Fruit fly (Drosophila melanogaster) whole organism, embryonic: Measurements from ENCODE around the gene Pa1.

Experiments
- C15 ChIP-seq: fragments of 200-800 bp; sonication (Bioruptor generic); IDR thresholded peaks from 3 replicates; pipeline ENCODE4 v1.3.6; 2022; ENCODE audit warnings: missing biosample characterization, missing genetic modification characterization
- CG11695 ChIP-seq: fragments of 200-800 bp; sonication (Bioruptor generic); IDR thresholded peaks from 3 replicates; pipeline ENCODE4 v1.3.6; 2022; ENCODE audit warnings: missing biosample characterization, missing genetic modification characterization
- CG12104 ChIP-seq: fragments of 200-800 bp; sonication (Bioruptor generic); optimal IDR thresholded peaks from 3 replicates; lab custom pipeline; 2016; ENCODE audit warnings: missing biosample characterization, missing genetic modification characterization
- CG1233 ChIP-seq: fragments of 200-800 bp; sonication (Bioruptor generic); optimal IDR thresholded peaks from 4 replicates; lab custom pipeline; 2018; ENCODE audit warnings: missing biosample characterization, mild to moderate bottlenecking, missing genetic modification characterization
- CG12744 ChIP-seq: fragments of 200-800 bp; sonication (Bioruptor generic); optimal IDR thresholded peaks from 2 replicates; lab custom pipeline; 2016; ENCODE audit warnings: missing biosample characterization, missing genetic modification characterization
- CG14014 ChIP-seq: fragments of 200-800 bp; sonication (Bioruptor generic); IDR thresholded peaks from 2 replicates; pipeline ENCODE4 v1.3.6; 2022; ENCODE audit warnings: missing biosample characterization, missing genetic modification characterization
- CG15073 ChIP-seq: fragments of 200-800 bp; sonication (Bioruptor generic); optimal IDR thresholded peaks from 2 replicates; lab custom pipeline; 2016; ENCODE audit warnings: missing biosample characterization, missing genetic modification characterization
- CG16863 ChIP-seq: fragments of 200-800 bp; sonication (Bioruptor generic); optimal IDR thresholded peaks from 3 replicates; lab custom pipeline; 2016; ENCODE audit warnings: missing biosample characterization, missing genetic modification characterization
- CG18476 ChIP-seq: fragments of 200-800 bp; sonication (Bioruptor generic); optimal IDR thresholded peaks from 2 replicates; lab custom pipeline; 2016; ENCODE audit warnings: missing biosample characterization, mild to moderate bottlenecking, missing genetic modification characterization
- CG2120 ChIP-seq: fragments of 200-800 bp; sonication (Bioruptor generic); optimal IDR thresholded peaks from 3 replicates; lab custom pipeline; 2016; ENCODE audit warnings: missing biosample characterization, missing genetic modification characterization
- CG30020 ChIP-seq: fragments of 200-800 bp; optimal IDR thresholded peaks from 2 replicates; lab custom pipeline; 2019; ENCODE audit warnings: missing biosample characterization, mild to moderate bottlenecking, missing genetic modification characterization, moderate library complexity
- CG3995 ChIP-seq: fragments of 200-800 bp; sonication (Bioruptor generic); optimal IDR thresholded peaks from 3 replicates; lab custom pipeline; 2016; ENCODE audit warnings: missing biosample characterization, missing genetic modification characterization
- CG8359 ChIP-seq: fragments of 200-800 bp; sonication (Bioruptor generic); optimal IDR thresholded peaks from 2 replicates; lab custom pipeline; 2017; ENCODE audit warnings: missing biosample characterization, mild to moderate bottlenecking, missing genetic modification characterization, borderline replicate concordance
- CG8478 ChIP-seq: fragments of >200 bp; optimal IDR thresholded peaks from 2 replicates; lab custom pipeline; 2018
- CG9797 ChIP-seq: fragments of 200-800 bp; sonication (Bioruptor generic); optimal IDR thresholded peaks from 3 replicates; lab custom pipeline; 2018; ENCODE audit warnings: missing biosample characterization, mild to moderate bottlenecking, missing genetic modification characterization
- CG9817 ChIP-seq: fragments of 200-800 bp; sonication (Bioruptor generic); optimal IDR thresholded peaks from 2 replicates; lab custom pipeline; 2018; ENCODE audit warnings: missing biosample characterization, mild to moderate bottlenecking, missing genetic modification characterization, moderate library complexity
- Doc3 ChIP-seq: fragments of 200-800 bp; sonication (Bioruptor generic); IDR thresholded peaks from 3 replicates; pipeline ENCODE4 v1.3.6; 2022; ENCODE audit warnings: missing biosample characterization, missing genetic modification characterization; ENCODE audit not compliant: partially characterized antibody
- Elba2 ChIP-seq: fragments of 200-800 bp; sonication (Bioruptor generic); optimal IDR thresholded peaks from 3 replicates; lab custom pipeline; 2016; ENCODE audit warnings: missing biosample characterization, missing genetic modification characterization
- Ets65A ChIP-seq: fragments of 200-800 bp; sonication (Bioruptor generic); peaks from one replicate; lab custom pipeline; 2016; ENCODE audit warnings: missing biosample characterization, missing genetic modification characterization
- HLH54F ChIP-seq: fragments of 200-800 bp; sonication (Bioruptor generic); optimal IDR thresholded peaks from 3 replicates; lab custom pipeline; 2016; ENCODE audit warnings: missing biosample characterization, missing genetic modification characterization
- Hr78 ChIP-seq, 2 experiments: fragments of 200-800 bp in 1 of 2; fragments of >200 bp in 1 of 2; sonication (Bioruptor generic) in 1 of 2; optimal IDR thresholded peaks; 2 replicates each; lab custom pipeline; 2017 to 2019; ENCODE audit warnings: missing biosample characterization in 2 of 2, missing genetic modification characterization in 2 of 2, mild to moderate bottlenecking in 1 of 2, moderate library complexity in 1 of 2
- NC2α ChIP-seq: fragments of 200-800 bp; sonication (Bioruptor generic); optimal IDR thresholded peaks from 2 replicates; lab custom pipeline; 2016; ENCODE audit warnings: missing biosample characterization, missing genetic modification characterization
- Nf-YB ChIP-seq: fragments of 200-800 bp; sonication (Bioruptor generic); optimal IDR thresholded peaks from 3 replicates; lab custom pipeline; 2019; ENCODE audit warnings: missing biosample characterization, mild to moderate bottlenecking, missing genetic modification characterization, moderate library complexity
- Optix ChIP-seq: fragments of 200-800 bp; sonication (Bioruptor generic); IDR thresholded peaks from 3 replicates; pipeline ENCODE4 v1.3.6; 2022; ENCODE audit warnings: missing biosample characterization, missing genetic modification characterization
- Six4 ChIP-seq: fragments of 200-800 bp; sonication (Bioruptor generic); optimal IDR thresholded peaks from 2 replicates; lab custom pipeline; 2016; ENCODE audit warnings: missing biosample characterization, missing genetic modification characterization
- ara ChIP-seq: fragments of 200-800 bp; sonication (Bioruptor generic); IDR thresholded peaks from 2 replicates; pipeline ENCODE4 v1.3.6; 2022; ENCODE audit warnings: missing biosample characterization, missing genetic modification characterization
- az2 ChIP-seq: fragments of 200-800 bp; sonication (Bioruptor generic); optimal IDR thresholded peaks from 3 replicates; lab custom pipeline; 2016; ENCODE audit warnings: missing biosample characterization, missing genetic modification characterization
- cad ChIP-seq: fragments of >200 bp; optimal IDR thresholded peaks from 2 replicates; lab custom pipeline; 2017; ENCODE audit warnings: missing biosample characterization, missing genetic modification characterization
- cas ChIP-seq: fragments of 200-800 bp; sonication (Bioruptor generic); IDR thresholded peaks from 2 replicates; pipeline ENCODE4 v1.3.6; 2022; ENCODE audit warnings: missing biosample characterization, missing genetic modification characterization
- caup ChIP-seq: fragments of 200-800 bp; sonication (Bioruptor generic); optimal IDR thresholded peaks from 3 replicates; lab custom pipeline; 2017; ENCODE audit warnings: missing biosample characterization, mild to moderate bottlenecking, missing genetic modification characterization, moderate library complexity; ENCODE audit not compliant: severe bottlenecking
- chinmo ChIP-seq: fragments of 200-800 bp; sonication (Bioruptor generic); IDR thresholded peaks from 4 replicates; pipeline ENCODE4 v1.3.6; 2022; ENCODE audit warnings: missing biosample characterization, missing genetic modification characterization; ENCODE audit not compliant: partially characterized antibody
- crol ChIP-seq: fragments of 200-800 bp; sonication (Bioruptor generic); IDR thresholded peaks from 2 replicates; pipeline ENCODE4 v1.3.6; 2022; ENCODE audit warnings: missing biosample characterization, missing genetic modification characterization
- emc ChIP-seq: fragments of 200-800 bp; sonication (Bioruptor generic); optimal IDR thresholded peaks from 2 replicates; lab custom pipeline; 2016; ENCODE audit warnings: missing biosample characterization, missing genetic modification characterization
- fd96Cb ChIP-seq: fragments of 200-800 bp; sonication (Bioruptor generic); optimal IDR thresholded peaks from 2 replicates; lab custom pipeline; 2018; ENCODE audit warnings: missing biosample characterization, mild to moderate bottlenecking, missing genetic modification characterization, moderate library complexity
- fu2 ChIP-seq: fragments of 200-800 bp; sonication (Bioruptor generic); optimal IDR thresholded peaks from 2 replicates; lab custom pipeline; 2016; ENCODE audit warnings: missing biosample characterization, missing genetic modification characterization
- grau ChIP-seq: fragments of 200-800 bp; optimal IDR thresholded peaks from 3 replicates; lab custom pipeline; 2019; ENCODE audit warnings: missing biosample characterization, mild to moderate bottlenecking, missing genetic modification characterization, moderate library complexity
- insv ChIP-seq, 2 experiments: fragments of 200-800 bp; sonication (Bioruptor generic); optimal IDR thresholded peaks; 3 replicates each; lab custom pipeline; 2016 to 2018; ENCODE audit warnings: missing biosample characterization in 2 of 2, missing genetic modification characterization in 2 of 2
- lilli ChIP-seq: fragments of 200-800 bp; sonication (Bioruptor generic); optimal IDR thresholded peaks from 3 replicates; lab custom pipeline; 2016; ENCODE audit warnings: missing biosample characterization, missing genetic modification characterization
- nerfin-1 ChIP-seq: fragments of 200-800 bp; sonication (Bioruptor generic); optimal IDR thresholded peaks from 3 replicates; lab custom pipeline; 2019; ENCODE audit warnings: missing biosample characterization, mild to moderate bottlenecking, missing genetic modification characterization, moderate library complexity
- pb ChIP-seq: fragments of 200-800 bp; sonication (Bioruptor generic); optimal IDR thresholded peaks from 3 replicates; lab custom pipeline; 2016; ENCODE audit warnings: missing biosample characterization, missing genetic modification characterization
- pfk ChIP-seq: fragments of 200-800 bp; sonication (Bioruptor generic); optimal IDR thresholded peaks from 2 replicates; lab custom pipeline; 2018; ENCODE audit warnings: missing biosample characterization, mild to moderate bottlenecking, missing genetic modification characterization, moderate library complexity
- pho ChIP-seq: fragments of 200-800 bp; sonication (Bioruptor generic); optimal IDR thresholded peaks from 2 replicates; lab custom pipeline; 2016; ENCODE audit warnings: missing biosample characterization, missing genetic modification characterization
- pita ChIP-seq: fragments of 200-800 bp; sonication (Bioruptor generic); optimal IDR thresholded peaks from 2 replicates; lab custom pipeline; 2017; ENCODE audit warnings: missing biosample characterization, mild to moderate bottlenecking, missing genetic modification characterization
- scrt ChIP-seq: fragments of 200-800 bp; sonication (Bioruptor generic); optimal IDR thresholded peaks from 2 replicates; lab custom pipeline; 2018; ENCODE audit warnings: missing biosample characterization, mild to moderate bottlenecking, missing genetic modification characterization, moderate library complexity
- seq ChIP-seq: fragments of 200-800 bp; sonication (Bioruptor generic); IDR thresholded peaks from 2 replicates; pipeline ENCODE4 v1.3.6; 2022; ENCODE audit warnings: missing biosample characterization, missing genetic modification characterization
- sima ChIP-seq: fragments of 200-800 bp; sonication (Bioruptor generic); optimal IDR thresholded peaks from 2 replicates; lab custom pipeline; 2016; ENCODE audit warnings: missing biosample characterization, missing genetic modification characterization
- slp2 ChIP-seq: fragments of 200-800 bp; sonication (Bioruptor generic); optimal IDR thresholded peaks from 2 replicates; lab custom pipeline; 2016; ENCODE audit warnings: missing biosample characterization, missing genetic modification characterization
- so ChIP-seq: fragments of 200-800 bp; sonication (Bioruptor generic); IDR thresholded peaks from 3 replicates; pipeline ENCODE4 v1.3.6; 2022; ENCODE audit warnings: missing biosample characterization, missing genetic modification characterization
- sr ChIP-seq: fragments of 200-800 bp; sonication (Bioruptor generic); IDR thresholded peaks from 3 replicates; pipeline ENCODE4 v1.3.6; 2022; ENCODE audit warnings: missing biosample characterization, missing genetic modification characterization
- stc ChIP-seq: fragments of 200-800 bp; sonication (Bioruptor generic); IDR thresholded peaks from 2 replicates; pipeline ENCODE4 v1.3.6; 2022; ENCODE audit warnings: missing biosample characterization, missing genetic modification characterization
- wdn ChIP-seq: fragments of 200-800 bp; sonication (Bioruptor generic); IDR thresholded peaks from 2 replicates; pipeline ENCODE4 v1.3.6; 2022; ENCODE audit warnings: missing biosample characterization, missing genetic modification characterization
- yki ChIP-seq: fragments of >200 bp; optimal IDR thresholded peaks from 3 replicates; lab custom pipeline; 2018

The Pa1 gene

DNA sequence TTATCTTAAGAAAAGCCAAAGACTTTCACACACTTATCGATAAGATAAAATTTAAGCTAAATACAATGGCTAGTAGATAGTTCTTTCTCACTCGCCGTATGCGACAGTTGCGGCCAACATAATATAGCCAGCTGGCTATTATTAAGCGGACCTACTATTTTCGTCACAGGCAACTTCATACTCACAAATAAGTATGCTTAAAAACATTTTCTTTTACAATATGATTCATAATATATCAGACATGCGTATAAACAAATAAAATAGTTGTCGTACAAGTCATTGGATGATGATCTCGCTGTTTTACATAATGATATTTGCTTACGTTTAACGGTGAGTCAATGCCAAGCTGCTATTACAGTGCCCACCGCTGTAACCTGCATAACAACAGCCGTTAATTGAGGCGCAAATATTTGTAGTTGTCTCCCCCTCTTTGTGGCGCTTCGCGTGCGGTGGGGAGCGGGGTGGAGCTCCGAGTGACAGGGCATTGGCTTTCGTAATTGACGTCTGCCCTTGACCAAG is 32.8 kb upstream of the Pa1 start (continued):
- no peak for TF ChIP-seq CG9797
- TF ChIP-seq CG16863 = peak; percentile 54
- no peak for TF ChIP-seq sr
- TF ChIP-seq fu2 (GFP tag; lab: Kevin White, UChicago) = peak; percentile 5
- TF ChIP-seq Ets65A = peak; percentile 87
- TF ChIP-seq pita = no peak
- TF ChIP-seq cad (GFP tag; lab: Kevin White, UChicago) = no peak
- TF ChIP-seq NC2α (GFP tag; lab: Kevin White, UChicago) = peak; percentile 30
- peak; percentile 55 for TF ChIP-seq CG12104 (GFP tag; lab: Kevin White, UChicago)
- TF ChIP-seq Nf-YB = peak; percentile 7
- peak; percentile 15 for TF ChIP-seq slp2 (GFP tag; lab: Kevin White, UChicago)
- peak; percentile 54 for TF ChIP-seq az2 (GFP tag; lab: Kevin White, UChicago)
- TF ChIP-seq CG3995 = no peak
- no peak for TF ChIP-seq pfk
- TF ChIP-seq CG11695 (GFP tag; lab: Robert Waterston, UW) = peak; percentile 82
- TF ChIP-seq Optix (GFP tag; lab: Robert Waterston, UW) = 0 out of 3 replicates have a peak, but pooled peaks have one; percentile 7
- TF ChIP-seq seq (GFP tag; lab: Robert Waterston, UW) = peak; percentile 59; the same call in 1 of the 2 replicates
- TF ChIP-seq CG9817 (tag; lab: Kevin White, UChicago) = peak; percentile 69
- peak in 1 of 2 experiments; percentile 12 for TF ChIP-seq insv (GFP tag; optimal IDR thresholded peaks at IDR 0.05; lab: Kevin White, UChicago)
- peak; percentile 67 for TF ChIP-seq stc (GFP tag; lab: Robert Waterston, UW)
- TF ChIP-seq CG12744 (GFP tag; lab: Kevin White, UChicago) = peak; percentile 30
- TF ChIP-seq pb (GFP tag; lab: Kevin White, UChicago) = peak; percentile 47
- TF ChIP-seq caup (GFP tag; lab: Kevin White, UChicago) = peak; percentile 60
- peak; percentile 51 for TF ChIP-seq CG8359 (GFP tag; lab: Kevin White, UChicago)
- TF ChIP-seq CG2120 (GFP tag; lab: Kevin White, UChicago) = peak; percentile 78
- TF ChIP-seq CG30020 = no peak
- TF ChIP-seq Six4 (GFP tag; lab: Kevin White, UChicago) = peak; percentile 26
- TF ChIP-seq sima (GFP tag; lab: Kevin White, UChicago) = no peak
- peak in 1 of 2 experiments; percentile 69 for TF ChIP-seq Hr78 (GFP tag; optimal IDR thresholded peaks at IDR 0.05; lab: Kevin White, UChicago)
- TF ChIP-seq lilli = peak; percentile 75
- TF ChIP-seq scrt (GFP tag; lab: Kevin White, UChicago) = peak; percentile 56
- TF ChIP-seq CG8478 (lab: Kevin White, UChicago) = no peak
- TF ChIP-seq emc (GFP tag; lab: Kevin White, UChicago) = peak; percentile 8
- TF ChIP-seq CG14014 (GFP tag; lab: Robert Waterston, UW) = peak; percentile 72
- no peak for TF ChIP-seq CG15073
- TF ChIP-seq pho (GFP tag; lab: Kevin White, UChicago) = peak; percentile 61
- TF ChIP-seq cas (GFP tag; lab: Robert Waterston, UW) = no peak
- TF ChIP-seq HLH54F (GFP tag; lab: Kevin White, UChicago) = peak; percentile 47
- TF ChIP-seq Elba2 (GFP tag; lab: Kevin White, UChicago) = no peak
- TF ChIP-seq crol (GFP tag; lab: Robert Waterston, UW) = peak; percentile 86
- no peak for TF ChIP-seq wdn
- peak; percentile 65 for TF ChIP-seq fd96Cb (tag; lab: Kevin White, UChicago)
- peak; percentile 78 for TF ChIP-seq grau
- peak; percentile 30 for TF ChIP-seq CG18476 (GFP tag; lab: Kevin White, UChicago)
- TF ChIP-seq chinmo = peak; percentile 93
- TF ChIP-seq ara (GFP tag; lab: Robert Waterston, UW) = no peak
- peak; percentile 52 for TF ChIP-seq nerfin-1
- TF ChIP-seq Doc3 (GFP tag; lab: Robert Waterston, UW) = no peak
- TF ChIP-seq C15 (GFP tag; lab: Robert Waterston, UW) = peak; percentile 35; the same call in 1 of the 3 replicates
- no peak for TF ChIP-seq yki
- TF ChIP-seq CG1233 = peak; percentile 50
- peak; percentile 58; the same call in 1 of the 3 replicates for TF ChIP-seq so (GFP tag; lab: Robert Waterston, UW)
